Fruit fly (Drosophila melanogaster) whole organism, adult: Measurements from ENCODE around the gene CG13457.

Experiments used
- CG11617 ChIP-seq: fragments of 200-800 bp; sonication (Bioruptor generic); optimal IDR thresholded peaks from 2 replicates; lab custom pipeline; 2017; ENCODE audit warnings: mild to moderate bottlenecking, missing biosample characterization, missing genetic modification reagents, missing genetic modification characterization
- CG12768 ChIP-seq: fragments of 200-800 bp; sonication (Bioruptor generic); optimal IDR thresholded peaks from 2 replicates; lab custom pipeline; 2017; ENCODE audit warnings: missing biosample characterization, missing genetic modification characterization, mild to moderate bottlenecking, moderate library complexity, missing genetic modification reagents
- CG14711 ChIP-seq: fragments of 200-800 bp; sonication (Bioruptor generic); optimal IDR thresholded peaks from 2 replicates; lab custom pipeline; 2018; ENCODE audit warnings: missing biosample characterization, mild to moderate bottlenecking, missing genetic modification characterization, moderate library complexity
- CG1620 ChIP-seq: fragments of 200-800 bp; sonication (Bioruptor generic); optimal IDR thresholded peaks from 2 replicates; lab custom pipeline; 2016; ENCODE audit warnings: missing biosample characterization, missing genetic modification characterization
- CG33017 ChIP-seq: fragments of 200-800 bp; sonication (Bioruptor generic); optimal IDR thresholded peaks from 2 replicates; lab custom pipeline; 2018; ENCODE audit warnings: missing biosample characterization, mild to moderate bottlenecking, missing genetic modification characterization, moderate library complexity
- CG5204 ChIP-seq: fragments of 200-800 bp; sonication (Bioruptor generic); optimal IDR thresholded peaks from 2 replicates; lab custom pipeline; 2016; ENCODE audit warnings: missing biosample characterization, missing genetic modification characterization
- CG7045 ChIP-seq: fragments of 200-800 bp; sonication (Bioruptor generic); optimal IDR thresholded peaks from 2 replicates; lab custom pipeline; 2017; ENCODE audit warnings: missing biosample characterization, mild to moderate bottlenecking, missing genetic modification characterization
- CG7101 ChIP-seq: fragments of 200-800 bp; sonication (Bioruptor generic); optimal IDR thresholded peaks from 2 replicates; lab custom pipeline; 2018; ENCODE audit warnings: missing biosample characterization, mild to moderate bottlenecking, missing genetic modification characterization, moderate library complexity
- Clk ChIP-seq: fragments of 200-800 bp; sonication (Bioruptor generic); optimal IDR thresholded peaks from 2 replicates; lab custom pipeline; 2017; ENCODE audit warnings: missing biosample characterization, missing genetic modification characterization
- Crg-1 ChIP-seq: fragments of 200-800 bp; sonication (Bioruptor generic); optimal IDR thresholded peaks from 2 replicates; lab custom pipeline; 2016; ENCODE audit warnings: missing biosample characterization, missing genetic modification characterization
- Hr96 ChIP-seq: fragments of 200-800 bp; sonication (Bioruptor generic); optimal IDR thresholded peaks from 2 replicates; lab custom pipeline; 2016; ENCODE audit warnings: missing biosample characterization, missing genetic modification characterization
- Mnt ChIP-seq: fragments of 200-800 bp; sonication (Bioruptor generic); optimal IDR thresholded peaks from 2 replicates; lab custom pipeline; 2016; ENCODE audit warnings: missing biosample characterization, mild to moderate bottlenecking, missing genetic modification characterization
- bab1 ChIP-seq: fragments of 200-800 bp; sonication (Bioruptor generic); optimal IDR thresholded peaks from 3 replicates; lab custom pipeline; 2019; ENCODE audit warnings: missing biosample characterization, mild to moderate bottlenecking, missing genetic modification characterization, moderate library complexity
- cic ChIP-seq: fragments of 200-800 bp; sonication (Bioruptor generic); optimal IDR thresholded peaks from 2 replicates; lab custom pipeline; 2017; ENCODE audit warnings: missing biosample characterization, mild to moderate bottlenecking, missing genetic modification characterization, moderate library complexity
- cnc ChIP-seq, 2 experiments: fragments of >200 bp; optimal IDR thresholded peaks; 2 replicates each; lab custom pipeline; 2017
- kay ChIP-seq: fragments of 200-800 bp; sonication (Bioruptor generic); peaks from one replicate; lab custom pipeline; 2016; ENCODE audit warnings: missing biosample characterization, missing genetic modification characterization, borderline replicate concordance
- ovo ChIP-seq: fragments of 200-800 bp; sonication (Bioruptor generic); optimal IDR thresholded peaks from 2 replicates; lab custom pipeline; 2016; ENCODE audit warnings: missing biosample characterization, missing genetic modification characterization
- pad ChIP-seq: fragments of 200-800 bp; sonication (Bioruptor generic); optimal IDR thresholded peaks from 3 replicates; lab custom pipeline; 2017; ENCODE audit warnings: missing biosample characterization, missing genetic modification characterization, mild to moderate bottlenecking, moderate library complexity, missing genetic modification reagents
- tj ChIP-seq: fragments of 200-800 bp; sonication (Bioruptor generic); optimal IDR thresholded peaks from 3 replicates; lab custom pipeline; 2017; ENCODE audit warnings: missing biosample characterization, mild to moderate bottlenecking, missing genetic modification characterization, moderate library complexity
- toe ChIP-seq: fragments of 200-800 bp; sonication (Bioruptor generic); optimal IDR thresholded peaks from 2 replicates; lab custom pipeline; 2016; ENCODE audit warnings: missing biosample characterization, missing genetic modification characterization

CG13457 gene

DNA sequence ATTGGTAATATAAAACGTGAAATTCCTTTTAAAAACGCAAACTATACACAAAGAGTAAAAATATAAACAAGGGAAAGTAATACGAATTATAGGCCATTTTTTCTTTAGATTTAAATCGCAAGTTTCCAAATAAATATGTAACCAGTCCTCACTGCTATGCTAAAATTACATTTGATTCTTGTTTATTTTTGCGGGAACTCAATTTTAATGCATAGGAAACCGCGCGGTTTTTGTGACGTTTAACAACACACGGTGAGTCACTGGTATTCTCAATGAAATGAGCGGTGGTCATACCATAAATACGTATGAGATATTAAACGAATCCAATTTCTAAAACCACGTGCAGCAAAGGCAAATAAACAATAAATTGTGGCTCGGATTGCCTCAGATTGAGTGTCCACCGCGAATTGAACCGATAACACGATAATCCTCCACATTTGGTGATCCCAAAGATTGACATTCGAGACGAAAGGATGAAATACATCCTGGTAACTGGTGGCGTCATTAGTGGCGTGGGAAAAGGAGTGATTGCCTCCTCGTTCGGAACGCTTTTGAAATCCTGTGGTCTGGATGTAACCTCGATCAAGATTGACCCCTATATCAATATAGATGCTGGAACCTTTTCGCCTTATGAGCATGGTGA is 33.2 kb downstream of the CG13457 start, which contains the start of gene Ctps:
Gene Ctps, plus strand, starts transcription at position 37 of the 643 bp plus-strand sequence.
- TF ChIP-seq toe (GFP tag; lab: Kevin White, UChicago) (no peak), cic (no peak), Mnt (GFP tag; lab: Kevin White, UChicago) (peak; percentile 61), bab1 (GFP tag; lab: Kevin White, UChicago) (peak; percentile 51), CG14711 (tag; lab: Kevin White, UChicago) (no peak), Clk (GFP tag; lab: Kevin White, UChicago) (no peak), CG7101 (peak; percentile 34), Crg-1 (GFP tag; lab: Kevin White, UChicago) (no peak), pad (GFP tag; lab: Kevin White, UChicago) (no peak), CG12768 (peak; percentile 16), CG1620 (GFP tag; lab: Kevin White, UChicago) (no peak), CG7045 (no peak), CG33017 (tag; lab: Kevin White, UChicago) (no peak), CG5204 (GFP tag; lab: Kevin White, UChicago) (no peak), CG11617 (GFP tag; lab: Kevin White, UChicago) (no peak), cnc (optimal IDR thresholded peaks at IDR 0.05; lab: Kevin White, UChicago) (no peak), Hr96 (GFP tag; lab: Kevin White, UChicago) (no peak), tj (GFP tag; lab: Kevin White, UChicago) (no peak), ovo (GFP tag; lab: Kevin White, UChicago) (no peak), kay (GFP tag; lab: Kevin White, UChicago) (peak; percentile 95)

DNA sequence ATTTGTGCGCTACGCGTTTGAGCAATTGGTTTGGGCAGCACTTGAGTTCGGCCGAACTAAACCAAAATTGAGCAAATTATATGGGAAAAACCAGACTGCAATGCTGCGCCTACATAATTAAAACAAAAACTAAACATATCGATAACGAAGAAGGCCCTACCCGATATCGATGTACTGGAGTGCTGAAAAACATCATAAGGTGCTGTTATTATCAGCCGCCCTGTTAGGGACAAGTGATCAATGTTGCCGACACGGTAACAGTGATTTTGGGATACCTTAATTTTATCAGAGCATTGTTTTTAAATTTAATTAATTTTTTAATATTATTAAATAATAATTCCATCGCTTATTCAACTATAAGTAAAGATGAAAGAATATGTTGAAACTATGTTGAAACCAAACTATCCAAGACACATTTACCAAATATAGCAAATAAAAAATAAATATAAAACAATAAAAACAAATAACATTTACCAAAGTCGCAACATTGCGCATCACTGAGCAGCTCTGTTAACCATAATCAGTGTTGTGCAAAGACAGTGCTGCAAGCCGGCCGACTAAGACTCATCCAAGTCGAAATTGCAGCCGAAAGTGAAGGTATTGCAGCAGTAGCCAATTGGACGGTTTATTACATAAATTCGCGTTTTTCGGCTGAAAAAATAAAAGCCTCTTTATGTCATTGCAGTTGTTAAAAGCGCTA is 36.4 kb downstream of the CG13457 start, which contains the start of the genes sstn, Plp and GlyRS:
Gene sstn, minus strand, starts transcription at position 131 of the 700 bp plus-strand sequence.
Gene Plp, minus strand, starts transcription at position 136 of the 700 bp plus-strand sequence.
Gene GlyRS, plus strand, starts transcription at position 554 of the 700 bp plus-strand sequence.
- TF ChIP-seq tj (GFP tag; lab: Kevin White, UChicago) (peak; percentile 34), cnc (optimal IDR thresholded peaks at IDR 0.05; lab: Kevin White, UChicago) (no peak), cic (no peak), Crg-1 (GFP tag; lab: Kevin White, UChicago) (peak; percentile 31), kay (GFP tag; lab: Kevin White, UChicago) (peak; percentile 81), CG7045 (peak; percentile 36), CG12768 (peak; percentile 54), Mnt (GFP tag; lab: Kevin White, UChicago) (peak; percentile 61), Hr96 (GFP tag; lab: Kevin White, UChicago) (no peak), CG7101 (peak; percentile 58), CG11617 (GFP tag; lab: Kevin White, UChicago) (peak; percentile 57), pad (GFP tag; lab: Kevin White, UChicago) (peak; percentile 64), CG14711 (tag; lab: Kevin White, UChicago) (peak; percentile 60), ovo (GFP tag; lab: Kevin White, UChicago) (peak; percentile 37), Clk (GFP tag; lab: Kevin White, UChicago) (no peak), CG1620 (GFP tag; lab: Kevin White, UChicago) (no peak), toe (GFP tag; lab: Kevin White, UChicago) (no peak), bab1 (GFP tag; lab: Kevin White, UChicago) (peak; percentile 58), CG5204 (GFP tag; lab: Kevin White, UChicago) (no peak)

DNA sequence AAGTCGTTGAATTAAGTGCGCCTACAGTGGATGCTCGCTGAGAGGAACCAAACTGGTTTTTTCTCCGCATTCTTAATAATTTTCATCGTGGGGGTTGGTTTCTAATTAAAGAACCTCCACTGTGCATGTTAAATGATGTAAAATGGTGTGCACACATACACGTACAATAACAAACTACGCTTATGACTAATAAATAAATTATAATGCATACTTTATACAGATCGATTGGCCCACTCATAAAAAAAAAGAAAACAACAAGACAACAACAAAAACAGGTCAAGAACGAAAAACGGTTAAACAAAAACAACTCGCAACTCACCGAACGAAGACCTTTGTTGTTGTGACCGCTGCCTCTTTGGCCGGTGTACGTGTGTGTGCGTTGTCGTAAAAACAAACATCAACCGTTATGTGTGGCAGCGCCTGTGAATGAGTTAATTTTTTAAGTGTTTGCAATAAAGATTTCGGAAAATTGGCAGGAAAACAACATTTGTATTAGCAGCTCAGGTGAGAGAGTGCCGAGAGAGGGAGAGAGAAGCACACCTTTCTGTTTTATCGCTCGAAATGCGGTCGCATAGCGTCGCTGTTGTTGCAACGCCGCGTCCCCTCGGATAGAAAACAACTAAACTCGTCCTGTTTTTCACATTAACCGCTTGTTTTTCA is 37.1 kb downstream of the CG13457 start:
- TF ChIP-seq toe (GFP tag; lab: Kevin White, UChicago), result no peak
- peak; percentile 65 for TF ChIP-seq ovo (GFP tag; lab: Kevin White, UChicago)
- TF ChIP-seq kay (GFP tag; lab: Kevin White, UChicago), result peak; percentile 44
- no peak for TF ChIP-seq cnc (optimal IDR thresholded peaks at IDR 0.05; lab: Kevin White, UChicago)
- TF ChIP-seq pad (GFP tag; lab: Kevin White, UChicago), result no peak
- peak; percentile 29 for TF ChIP-seq bab1 (GFP tag; lab: Kevin White, UChicago)
- TF ChIP-seq CG12768, result peak; percentile 8

DNA sequence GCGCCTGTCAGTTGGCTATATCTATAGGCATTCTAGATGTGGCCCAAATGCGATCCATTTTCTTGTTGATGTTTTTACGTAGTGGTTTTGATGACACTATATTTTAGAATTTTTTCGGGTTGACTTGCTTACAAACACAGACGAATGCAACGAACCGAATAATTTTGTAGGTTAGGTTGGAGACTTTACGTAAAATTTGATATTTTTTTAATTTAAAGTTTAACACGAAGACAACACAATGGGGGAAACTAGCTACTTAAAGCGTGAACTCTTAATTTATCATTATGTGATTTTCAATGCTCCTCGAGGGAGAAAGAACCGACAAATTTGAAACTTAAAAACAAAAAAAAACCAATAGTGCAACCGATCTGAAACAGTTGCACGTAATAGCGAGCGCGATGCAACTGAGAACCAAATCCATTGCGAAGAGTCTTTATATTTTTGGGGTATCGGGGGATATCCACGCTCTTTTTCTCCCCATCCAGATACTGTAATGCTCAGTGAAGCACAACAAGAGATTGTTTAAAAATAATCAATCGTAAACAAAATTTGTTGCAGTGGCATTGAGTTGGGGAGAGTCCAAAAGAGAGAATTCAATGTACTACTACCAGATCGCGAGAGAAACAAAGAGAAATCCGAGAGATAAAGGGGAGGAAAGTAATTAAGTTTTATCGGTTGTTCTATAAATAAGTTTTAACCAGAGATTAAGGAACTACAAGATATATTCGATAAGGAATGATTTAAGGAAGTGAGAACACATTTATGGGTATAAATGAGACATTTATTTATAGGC is 41.1 kb downstream of the CG13457 start:
- TF ChIP-seq kay (GFP tag; lab: Kevin White, UChicago), result no peak
- TF ChIP-seq bab1 (GFP tag; lab: Kevin White, UChicago), result no peak
- TF ChIP-seq pad (GFP tag; lab: Kevin White, UChicago), result no peak
- TF ChIP-seq toe (GFP tag; lab: Kevin White, UChicago), result no peak
- TF ChIP-seq CG7045, result no peak
- TF ChIP-seq tj (GFP tag; lab: Kevin White, UChicago), result no peak
- TF ChIP-seq CG14711 (tag; lab: Kevin White, UChicago), result no peak
- no peak for TF ChIP-seq Clk (GFP tag; lab: Kevin White, UChicago)
- TF ChIP-seq Mnt (GFP tag; lab: Kevin White, UChicago), result no peak
